Worm (Caenorhabditis elegans) whole organism, early embryonic: ENCODE results near the gene fbxb-34.

Source experiments
- B0310.2 ChIP-seq: sonication (generic microtip); optimal IDR thresholded peaks from 2 replicates; lab custom pipeline; 2016; ENCODE audit warnings: mild to moderate bottlenecking, missing genetic modification characterization, missing compliant biosample characterization
- F13C5.2 ChIP-seq: sonication (generic microtip); optimal IDR thresholded peaks from 2 replicates; lab custom pipeline; 2017; ENCODE audit warnings: mild to moderate bottlenecking, missing genetic modification characterization, inconsistent platforms, missing compliant biosample characterization
- ama-1 ChIP-seq: fragments of 150-350 bp; optimal IDR thresholded peaks from 2 replicates; lab custom pipeline; 2014
- ceh-13 ChIP-seq: fragments of 200-800 bp; sonication (Bioruptor generic); optimal IDR thresholded peaks from 2 replicates; lab custom pipeline; 2018; ENCODE audit warnings: mild to moderate bottlenecking, missing genetic modification characterization, missing compliant biosample characterization
- ceh-36 ChIP-seq: sonication (generic microtip); optimal IDR thresholded peaks from 2 replicates; lab custom pipeline; 2016; ENCODE audit warnings: missing genetic modification characterization, inconsistent platforms, missing compliant biosample characterization
- ets-7 ChIP-seq: sonication (generic microtip); optimal IDR thresholded peaks from 2 replicates; lab custom pipeline; 2016; ENCODE audit warnings: missing genotype, missing genetic modification characterization, missing compliant biosample characterization
- flt-1 ChIP-seq: fragments of 200-800 bp; sonication (Bioruptor generic); IDR thresholded peaks from 2 replicates; pipeline ENCODE4 v1.3.6; 2022; ENCODE audit warnings: missing genetic modification characterization, missing compliant biosample characterization
- hmg-4 ChIP-seq: fragments of 200-800 bp; sonication (Bioruptor generic); optimal IDR thresholded peaks from 2 replicates; lab custom pipeline; 2018; ENCODE audit warnings: mild to moderate bottlenecking, missing genetic modification characterization, missing compliant biosample characterization
- hnd-1 ChIP-seq: sonication (generic microtip); optimal IDR thresholded peaks from 2 replicates; lab custom pipeline; 2016; ENCODE audit warnings: missing genetic modification characterization, missing compliant biosample characterization
- scrt-1 ChIP-seq: fragments of 200-800 bp; sonication (Bioruptor generic); IDR thresholded peaks from 2 replicates; pipeline ENCODE4 v1.3.6; 2022; ENCODE audit warnings: missing genetic modification characterization, missing compliant biosample characterization
- sea-1 ChIP-seq: fragments of 200-800 bp; sonication (Bioruptor generic); conservative IDR thresholded peaks from 2 replicates; pipeline ENCODE4 v1.3.6; 2022; ENCODE audit warnings: missing genetic modification characterization, missing compliant biosample characterization
- tbx-37 ChIP-seq: fragments of 200-800 bp; sonication (Bioruptor generic); conservative IDR thresholded peaks from 2 replicates; pipeline ENCODE4 v1.3.6; 2022; ENCODE audit warnings: missing genetic modification reagents, missing genetic modification characterization, missing compliant biosample characterization
- tra-4 ChIP-seq: sonication (generic microtip); optimal IDR thresholded peaks from 2 replicates; lab custom pipeline; 2017; ENCODE audit warnings: missing genetic modification characterization, missing compliant biosample characterization

DNA sequence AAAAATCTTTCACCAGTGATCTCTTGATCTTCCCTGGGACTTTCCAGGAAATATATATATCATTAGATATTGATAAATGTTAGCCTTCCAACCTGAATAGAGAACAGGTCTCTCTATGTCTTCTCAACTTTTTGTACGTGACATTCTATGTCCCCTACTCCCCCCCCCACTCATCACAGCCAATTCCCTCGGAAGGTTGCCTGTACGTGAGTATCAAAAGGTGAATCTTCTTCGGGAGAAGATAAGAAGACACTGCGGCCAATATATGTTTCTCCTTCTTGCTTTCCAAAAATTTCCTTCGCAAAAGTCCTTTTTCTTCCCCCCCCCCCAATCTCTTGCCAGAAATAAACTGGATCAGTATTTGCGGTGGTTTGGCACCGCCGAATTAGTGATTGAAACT, 45.2 kb upstream of the fbxb-34 start:
- TF ChIP-seq sea-1 (GFP tag; lab: Robert Waterston, UW), result no peak
- no peak for TF ChIP-seq hnd-1 (tag; lab: Kevin White, UChicago)
- TF ChIP-seq ama-1 (lab: Kevin White, UChicago), result no peak
- no peak for TF ChIP-seq B0310.2
- no peak for TF ChIP-seq scrt-1 (GFP tag; lab: Robert Waterston, UW)
- TF ChIP-seq ets-7 (tag; lab: Kevin White, UChicago), result no peak
- no peak for TF ChIP-seq ceh-13 (GFP tag; lab: Kevin White, UChicago)
- TF ChIP-seq ceh-36 (tag; lab: Kevin White, UChicago), result no peak
- TF ChIP-seq tra-4 (tag; lab: Kevin White, UChicago), result no peak
- no peak for TF ChIP-seq tbx-37 (GFP tag; lab: Robert Waterston, UW)
- no peak for TF ChIP-seq flt-1 (GFP tag; lab: Robert Waterston, UW)
- TF ChIP-seq F13C5.2 (tag; lab: Kevin White, UChicago), result no peak
- TF ChIP-seq hmg-4 (GFP tag; lab: Kevin White, UChicago), result no peak
